Worm (Caenorhabditis elegans): ENCODE results near the gene T19D12.9.

DNA sequence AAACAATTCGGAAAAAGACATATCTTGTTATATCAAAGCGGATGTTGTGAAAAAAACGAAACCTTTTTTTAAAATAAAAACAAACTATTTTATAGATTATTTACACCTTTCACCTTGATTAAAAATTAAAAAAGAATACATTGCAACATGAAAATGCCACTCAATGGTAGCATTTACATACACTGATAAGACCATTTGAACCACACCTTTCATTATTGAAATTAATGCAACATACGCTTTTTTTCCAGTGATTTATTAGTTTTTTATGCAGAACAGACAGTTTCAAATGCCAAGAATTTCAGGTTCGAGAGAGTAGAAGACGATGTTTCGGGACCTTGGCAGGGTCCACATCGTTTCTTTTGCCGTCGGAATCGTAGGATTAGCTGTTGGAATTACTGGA lies 12.4 kb upstream of the T19D12.9 start, which contains the start of gene T19D12.1:
- TF ChIP-seq dmd-4 (tag; optimal IDR thresholded peaks at IDR 0.05) (no peak), ama-1 (optimal IDR thresholded peaks at IDR 0.05) (no peak), egl-27 (tag; optimal IDR thresholded peaks at IDR 0.05) (no peak), lin-13 (GFP tag; optimal IDR thresholded peaks at IDR 0.05) (no peak), ZK546.5 (tag; optimal IDR thresholded peaks at IDR 0.05) (no peak)

Measured in whole organism, L2 larva.